Worm (Caenorhabditis elegans) whole organism, L1 larva: ENCODE measurements around the gene C02B10.4.

ENCODE experiments used
- C04F5.9 ChIP-seq: sonication (generic microtip); optimal IDR thresholded peaks from 2 replicates; lab custom pipeline; 2016; ENCODE audit warnings: missing genetic modification characterization, missing compliant biosample characterization
- C34B4.2 ChIP-seq: sonication (generic microtip); optimal IDR thresholded peaks from 2 replicates; lab custom pipeline; 2017; ENCODE audit warnings: mild to moderate bottlenecking, missing genetic modification characterization, missing compliant biosample characterization
- F16B12.6 ChIP-seq: fragments of 150-350 bp; optimal IDR thresholded peaks from 2 replicates; lab custom pipeline; 2014; ENCODE audit warnings: missing biosample characterization, missing genetic modification characterization
- aly-2 ChIP-seq: fragments of 150-350 bp; optimal IDR thresholded peaks from 2 replicates; lab custom pipeline; 2014; ENCODE audit warnings: missing biosample characterization, missing genetic modification characterization
- blmp-1 ChIP-seq: fragments of 150-350 bp; optimal IDR thresholded peaks from 2 replicates; lab custom pipeline; 2014; ENCODE audit warnings: missing biosample characterization, missing genetic modification characterization
- ceh-82 ChIP-seq, 3 experiments: fragments of 150-350 bp in 1 of 3; sonication (generic microtip) in 2 of 3; optimal IDR thresholded peaks; 2 replicates each; lab custom pipeline; 2014 to 2017; ENCODE audit warnings: missing biosample characterization in 3 of 3, missing genetic modification characterization in 3 of 3
- ceh-88 ChIP-seq: fragments of 200-800 bp; sonication (Bioruptor generic); IDR thresholded peaks from 2 replicates; pipeline ENCODE4 v1.3.6; 2022; ENCODE audit warnings: missing genetic modification characterization, missing compliant biosample characterization
- dsc-1 ChIP-seq: sonication (generic microtip); optimal IDR thresholded peaks from 2 replicates; lab custom pipeline; 2016; ENCODE audit warnings: mild to moderate bottlenecking, missing genetic modification characterization, missing compliant biosample characterization
- efl-1 ChIP-seq, 4 experiments: fragments of 150-350 bp; optimal IDR thresholded peaks in 3 of 4; peaks in 1 of 4; 1 replicate in 1 of 4; 2 replicates in 3 of 4; lab custom pipeline; 2014; ENCODE audit warnings: missing biosample characterization in 2 of 4, missing genetic modification characterization in 2 of 4, missing genetic modification reagents in 2 of 4
- efl-3 ChIP-seq: fragments of 200-800 bp; sonication (Bioruptor generic); optimal IDR thresholded peaks from 2 replicates; lab custom pipeline; 2018; ENCODE audit warnings: mild to moderate bottlenecking, missing genetic modification characterization, missing compliant biosample characterization
- egl-13 ChIP-seq: sonication (generic microtip); optimal IDR thresholded peaks from 2 replicates; lab custom pipeline; 2016; ENCODE audit warnings: missing genotype, missing genetic modification reagents, missing genetic modification characterization, missing compliant biosample characterization
- elt-3 ChIP-seq, 6 experiments: fragments of 150-350 bp in 1 of 6; sonication (generic microtip); optimal IDR thresholded peaks; 2 replicates each; lab custom pipeline; 2017 to 2018; ENCODE audit warnings: missing biosample characterization in 6 of 6, missing genetic modification characterization in 6 of 6, inconsistent platforms in 1 of 6
- ets-5 ChIP-seq: fragments of 200-800 bp; sonication (Bioruptor generic); IDR thresholded peaks from 2 replicates; pipeline ENCODE4 v1.3.6; 2022; ENCODE audit warnings: missing genetic modification characterization, missing compliant biosample characterization
- fkh-10 ChIP-seq: sonication (generic microtip); optimal IDR thresholded peaks from 2 replicates; lab custom pipeline; 2017; ENCODE audit warnings: missing biosample characterization, missing genetic modification reagents, missing genetic modification characterization
- fos-1 ChIP-seq: fragments of 150-350 bp; optimal IDR thresholded peaks from 2 replicates; lab custom pipeline; 2014; ENCODE audit warnings: missing biosample characterization, missing genetic modification characterization
- hlh-17 ChIP-seq: fragments of 200-800 bp; sonication (Bioruptor generic); optimal IDR thresholded peaks from 2 replicates; lab custom pipeline; 2018; ENCODE audit warnings: missing genetic modification characterization, mild to moderate bottlenecking, missing compliant biosample characterization, moderate library complexity, borderline replicate concordance
- irx-1 ChIP-seq: sonication (generic microtip); optimal IDR thresholded peaks from 2 replicates; lab custom pipeline; 2016; ENCODE audit warnings: missing genetic modification characterization, missing compliant biosample characterization
- lin-14 ChIP-seq: fragments of 200-800 bp; sonication (Bioruptor generic); optimal IDR thresholded peaks from 2 replicates; lab custom pipeline; 2018; ENCODE audit warnings: mild to moderate bottlenecking, missing genetic modification characterization, moderate library complexity, missing compliant biosample characterization
- lin-35 ChIP-seq, 2 experiments: fragments of 150-350 bp; optimal IDR thresholded peaks; 2 replicates each; lab custom pipeline; 2014; ENCODE audit warnings: missing biosample characterization in 2 of 2, missing genetic modification characterization in 2 of 2, missing genetic modification reagents in 2 of 2
- lir-3 ChIP-seq: sonication (generic microtip); optimal IDR thresholded peaks from 2 replicates; lab custom pipeline; 2016; ENCODE audit warnings: mild to moderate bottlenecking, missing genetic modification characterization, moderate library complexity, missing compliant biosample characterization; ENCODE audit not compliant: poor library complexity
- lsy-2 ChIP-seq, 2 experiments: fragments of 150-350 bp; optimal IDR thresholded peaks; 2 replicates each; lab custom pipeline; 2014; ENCODE audit warnings: missing biosample characterization in 2 of 2, missing genetic modification characterization in 2 of 2
- mdl-1 ChIP-seq, 2 experiments: fragments of 150-350 bp; optimal IDR thresholded peaks; 2 replicates each; lab custom pipeline; 2014 to 2017; ENCODE audit warnings: missing biosample characterization in 2 of 2, missing genetic modification characterization in 2 of 2, inconsistent platforms in 1 of 2
- mep-1 ChIP-seq: fragments of 150-350 bp; optimal IDR thresholded peaks from 2 replicates; lab custom pipeline; 2014; ENCODE audit warnings: missing biosample characterization, missing genetic modification characterization
- nhr-11 ChIP-seq: fragments of 150-350 bp; optimal IDR thresholded peaks from 2 replicates; lab custom pipeline; 2014; ENCODE audit warnings: missing biosample characterization, missing genetic modification characterization
- nhr-19 ChIP-seq: fragments of 200-800 bp; sonication (Bioruptor generic); conservative IDR thresholded peaks from 2 replicates; pipeline ENCODE4 v1.3.6; 2022; ENCODE audit warnings: missing genetic modification characterization, missing compliant biosample characterization
- nhr-20 ChIP-seq: sonication (generic microtip); optimal IDR thresholded peaks from 2 replicates; lab custom pipeline; 2016; ENCODE audit warnings: mild to moderate bottlenecking, missing genetic modification characterization, missing compliant biosample characterization
- nhr-237 ChIP-seq: fragments of 150-350 bp; optimal IDR thresholded peaks from 2 replicates; lab custom pipeline; 2014; ENCODE audit warnings: missing biosample characterization, missing genetic modification characterization
- nhr-28 ChIP-seq: fragments of 150-350 bp; optimal IDR thresholded peaks from 2 replicates; lab custom pipeline; 2014; ENCODE audit warnings: missing biosample characterization, missing genetic modification characterization
- nhr-47 ChIP-seq: sonication (generic microtip); optimal IDR thresholded peaks from 2 replicates; lab custom pipeline; 2016; ENCODE audit warnings: mild to moderate bottlenecking, missing genetic modification characterization, moderate library complexity, missing compliant biosample characterization
- nhr-71 ChIP-seq: sonication (generic microtip); optimal IDR thresholded peaks from 2 replicates; lab custom pipeline; 2016; ENCODE audit warnings: mild to moderate bottlenecking, missing genetic modification characterization, moderate library complexity, missing compliant biosample characterization
- nhr-77 ChIP-seq: fragments of 150-350 bp; optimal IDR thresholded peaks from 2 replicates; lab custom pipeline; 2014; ENCODE audit warnings: missing biosample characterization, missing genetic modification characterization
- nhr-84 ChIP-seq: sonication (generic microtip); optimal IDR thresholded peaks from 2 replicates; lab custom pipeline; 2017; ENCODE audit warnings: missing biosample characterization, missing genetic modification characterization
- nhr-85 ChIP-seq: sonication (generic microtip); peaks from one replicate; lab custom pipeline; 2016; ENCODE audit warnings: missing genetic modification characterization, inconsistent platforms, missing compliant biosample characterization
- skn-1 ChIP-seq: fragments of 150-350 bp; optimal IDR thresholded peaks from 2 replicates; lab custom pipeline; 2014; ENCODE audit warnings: missing biosample characterization, missing genetic modification characterization
- snu-23 ChIP-seq: sonication (generic microtip); optimal IDR thresholded peaks from 2 replicates; lab custom pipeline; 2016; ENCODE audit warnings: missing genetic modification characterization, missing compliant biosample characterization
- sup-37 ChIP-seq: fragments of 200-800 bp; sonication (Bioruptor generic); optimal IDR thresholded peaks from 2 replicates; lab custom pipeline; 2018; ENCODE audit warnings: mild to moderate bottlenecking, missing genetic modification characterization, missing compliant biosample characterization
- swsn-7 ChIP-seq: sonication (generic microtip); optimal IDR thresholded peaks from 2 replicates; lab custom pipeline; 2016; ENCODE audit warnings: missing genetic modification characterization, missing compliant biosample characterization
- tlp-1 ChIP-seq: fragments of 150-350 bp; optimal IDR thresholded peaks from 2 replicates; lab custom pipeline; 2014; ENCODE audit warnings: missing biosample characterization, missing genetic modification characterization
- unc-62 ChIP-seq: fragments of 150-350 bp; optimal IDR thresholded peaks from 2 replicates; lab custom pipeline; 2014; ENCODE audit warnings: missing biosample characterization, missing genetic modification reagents, missing genetic modification characterization
- zip-4 ChIP-seq: fragments of 200-800 bp; sonication (Bioruptor generic); optimal IDR thresholded peaks from 2 replicates; lab custom pipeline; 2018; ENCODE audit warnings: mild to moderate bottlenecking, missing genetic modification characterization, moderate library complexity, missing compliant biosample characterization

The C02B10.4 gene

ce11 chrIV:5133791-5134370 is 42.5 kb downstream of the C02B10.4 start (continued):
- TF ChIP-seq sup-37 (GFP tag; lab: Kevin White, UChicago) (no peak), lsy-2 (tag; optimal IDR thresholded peaks at IDR 0.05; lab: Kevin White, UChicago) (peak; percentile 15 to 53), snu-23 (GFP tag; lab: Kevin White, UChicago) (peak; percentile 31), egl-13 (tag; lab: Kevin White, UChicago) (no peak), F16B12.6 (no peak), skn-1 (tag; lab: Kevin White, UChicago) (no peak), dsc-1 (tag; lab: Kevin White, UChicago) (peak; percentile 33), mep-1 (tag; lab: Kevin White, UChicago) (peak; percentile 11)

ce11 chrIV:5134798-5135197 is 43.4 kb downstream of the C02B10.4 start:
- TF ChIP-seq nhr-85 (tag; lab: Kevin White, UChicago) (peak; percentile 57), blmp-1 (tag; lab: Kevin White, UChicago) (peak; percentile 22), lin-14 (GFP tag; lab: Kevin White, UChicago) (peak; percentile 59), fos-1 (tag; lab: Kevin White, UChicago) (peak; percentile 59), ets-5 (GFP tag; lab: Robert Waterston, UW) (no peak), lin-35 (GFP tag; optimal IDR thresholded peaks at IDR 0.05; lab: Kevin White, UChicago) (peak; percentile 5 to 16), hlh-17 (GFP tag; lab: Kevin White, UChicago) (no peak)
- TF ChIP-seq, all 84 proteins: peak for 5

ce11 chrIV:5136523-5136922 is 45.1 kb downstream of the C02B10.4 start:
- TF ChIP-seq efl-3 (GFP tag; lab: Kevin White, UChicago), result no peak
- peak; percentile 55 for TF ChIP-seq lin-14 (GFP tag; lab: Kevin White, UChicago)
- peak; percentile 81 for TF ChIP-seq nhr-85 (tag; lab: Kevin White, UChicago)
- peak in 2 of 6 experiments; percentile 23 to 46 for TF ChIP-seq elt-3 (tag; optimal IDR thresholded peaks at IDR 0.05; lab: Kevin White, UChicago)
- TF ChIP-seq sup-37 (GFP tag; lab: Kevin White, UChicago), result no peak
- no peak for TF ChIP-seq swsn-7 (tag; lab: Kevin White, UChicago)
- no peak for TF ChIP-seq lir-3 (tag; lab: Kevin White, UChicago)
- no peak for TF ChIP-seq irx-1 (tag; lab: Kevin White, UChicago)
- no peak for TF ChIP-seq C04F5.9
- TF ChIP-seq mep-1 (tag; lab: Kevin White, UChicago), result peak; percentile 37
- TF ChIP-seq snu-23 (GFP tag; lab: Kevin White, UChicago), result peak; percentile 25
- no peak for TF ChIP-seq zip-4
- TF ChIP-seq nhr-71 (tag; lab: Kevin White, UChicago), result peak; percentile 2
- no peak for TF ChIP-seq nhr-237 (tag; lab: Kevin White, UChicago)
- peak; percentile 30 for TF ChIP-seq nhr-20 (tag; lab: Kevin White, UChicago)
- TF ChIP-seq nhr-28 (tag; lab: Kevin White, UChicago), result no peak
- no peak for TF ChIP-seq aly-2
- TF ChIP-seq blmp-1 (tag; lab: Kevin White, UChicago), result peak; percentile 77
- no peak for TF ChIP-seq dsc-1 (tag; lab: Kevin White, UChicago)
- no peak for TF ChIP-seq nhr-11 (tag; lab: Kevin White, UChicago)
- no peak for TF ChIP-seq nhr-84 (tag; lab: Kevin White, UChicago)

ce11 chrIV:5137809-5138208 is 46.4 kb downstream of the C02B10.4 start:
- TF ChIP-seq C34B4.2 (tag; lab: Kevin White, UChicago) (no peak), nhr-19 (no peak), fkh-10 (GFP tag; lab: Kevin White, UChicago) (peak; percentile 95), mdl-1 (tag; optimal IDR thresholded peaks at IDR 0.05; lab: Kevin White, UChicago) (no peak), ceh-88 (GFP tag; lab: Robert Waterston, UW) (no peak), efl-1 (optimal IDR thresholded peaks at IDR 0.05; lab: Kevin White, UChicago) (no peak), efl-1 (GFP tag; optimal IDR thresholded peaks at IDR 0.05 in 1 of 2; lab: Kevin White, UChicago) (peak in 1 of 2 experiments; percentile 72), aly-2 (no peak), nhr-77 (no peak), swsn-7 (tag; lab: Kevin White, UChicago) (no peak), nhr-84 (tag; lab: Kevin White, UChicago) (no peak), unc-62 (GFP tag; lab: Kevin White, UChicago) (no peak), efl-3 (GFP tag; lab: Kevin White, UChicago) (no peak), tlp-1 (no peak), ceh-82 (tag; optimal IDR thresholded peaks at IDR 0.05; lab: Kevin White, UChicago) (peak in 2 of 3 experiments; percentile 25 to 51), nhr-71 (tag; lab: Kevin White, UChicago) (peak; percentile 4), ets-5 (GFP tag; lab: Robert Waterston, UW) (no peak), F16B12.6 (no peak), snu-23 (GFP tag; lab: Kevin White, UChicago) (peak; percentile 39), nhr-47 (tag; lab: Kevin White, UChicago) (peak; percentile 20), mep-1 (tag; lab: Kevin White, UChicago) (no peak), lin-14 (GFP tag; lab: Kevin White, UChicago) (peak; percentile 89), lsy-2 (tag; optimal IDR thresholded peaks at IDR 0.05; lab: Kevin White, UChicago) (peak; percentile 29), hlh-17 (GFP tag; lab: Kevin White, UChicago) (no peak), blmp-1 (tag; lab: Kevin White, UChicago) (no peak), nhr-20 (tag; lab: Kevin White, UChicago) (no peak)
